Worm (Caenorhabditis elegans): ENCODE data around the gene T06E4.5.

ce11 chrV:9651294-9651693, 20.2 kb downstream of the T06E4.5 start, which contains the start of gene T06E4.21:
- TF ChIP-seq nhr-237 (tag; optimal IDR thresholded peaks at IDR 0.05) (no peak), nhr-28 (tag; optimal IDR thresholded peaks at IDR 0.05) (no peak), lin-35 (GFP tag; optimal IDR thresholded peaks at IDR 0.05) (no peak), alr-1 (tag; optimal IDR thresholded peaks at IDR 0.05; ENCODE audit: borderline replicate concordance) (no peak), unc-130 (tag; optimal IDR thresholded peaks at IDR 0.05) (no peak), lir-3 (tag; optimal IDR thresholded peaks at IDR 0.05; ENCODE audit: poor library complexity) (no peak), ztf-11 (tag; optimal IDR thresholded peaks at IDR 0.05) (no peak)
